Worm (Caenorhabditis elegans) whole organism, L2 larva: ENCODE measurements around the gene nhr-226.
"Not testable (repeated sequence)": the region's sequence is repeated elsewhere in the genome, so short reads cannot be mapped to it uniquely, and the experiment has no call there.

ENCODE experiments used
- C34F6.9 ChIP-seq: fragments of 150-350 bp; optimal IDR thresholded peaks from 2 replicates; lab custom pipeline; 2014; ENCODE audit warnings: missing biosample characterization, missing genetic modification characterization
- F13H6.1 ChIP-seq: sonication (generic microtip); optimal IDR thresholded peaks from 2 replicates; lab custom pipeline; 2016; ENCODE audit warnings: missing genetic modification characterization, missing compliant biosample characterization
- Y55F3AM.14 ChIP-seq: fragments of 200-800 bp; sonication (Bioruptor generic); optimal IDR thresholded peaks from 2 replicates; lab custom pipeline; 2018; ENCODE audit warnings: mild to moderate bottlenecking, missing genetic modification characterization, missing compliant biosample characterization
- ZK546.5 ChIP-seq: sonication (generic microtip); optimal IDR thresholded peaks from 2 replicates; lab custom pipeline; 2017; ENCODE audit warnings: missing biosample characterization, missing genetic modification characterization
- aly-2 ChIP-seq: fragments of 150-350 bp; optimal IDR thresholded peaks from 2 replicates; lab custom pipeline; 2014; ENCODE audit warnings: missing biosample characterization, missing genetic modification characterization
- ama-1 ChIP-seq: fragments of 150-350 bp; optimal IDR thresholded peaks from 2 replicates; lab custom pipeline; 2018; ENCODE audit warnings: inconsistent platforms
- ceh-16 ChIP-seq: fragments of 150-350 bp; optimal IDR thresholded peaks from 2 replicates; lab custom pipeline; 2014; ENCODE audit warnings: missing biosample characterization, missing genetic modification characterization
- ceh-82 ChIP-seq: fragments of 150-350 bp; optimal IDR thresholded peaks from 2 replicates; lab custom pipeline; 2014; ENCODE audit warnings: missing biosample characterization, missing genetic modification characterization
- crh-2 ChIP-seq: sonication (generic microtip); optimal IDR thresholded peaks from 2 replicates; lab custom pipeline; 2017; ENCODE audit warnings: missing biosample characterization, missing genetic modification characterization
- dmd-4 ChIP-seq: sonication (generic microtip); optimal IDR thresholded peaks from 2 replicates; lab custom pipeline; 2017; ENCODE audit warnings: missing biosample characterization, missing genetic modification characterization
- egl-27 ChIP-seq: sonication (generic microtip); optimal IDR thresholded peaks from 3 replicates; lab custom pipeline; 2017; ENCODE audit warnings: missing biosample characterization, missing genetic modification reagents, missing genetic modification characterization
- elt-3 ChIP-seq: sonication (generic microtip); optimal IDR thresholded peaks from 2 replicates; lab custom pipeline; 2017; ENCODE audit warnings: missing biosample characterization, missing genetic modification characterization
- fos-1 ChIP-seq: fragments of 150-350 bp; optimal IDR thresholded peaks from 2 replicates; lab custom pipeline; 2014; ENCODE audit warnings: missing biosample characterization, missing genetic modification characterization
- gmeb-1 ChIP-seq: fragments of 150-350 bp; optimal IDR thresholded peaks from 2 replicates; lab custom pipeline; 2014; ENCODE audit warnings: missing biosample characterization, missing genetic modification characterization
- lin-11 ChIP-seq: fragments of 150-350 bp; sonication (generic microtip); optimal IDR thresholded peaks from 2 replicates; lab custom pipeline; 2014; ENCODE audit warnings: missing biosample characterization, missing genetic modification characterization, inconsistent platforms, mixed read lengths
- lin-13 ChIP-seq: fragments of 150-350 bp; optimal IDR thresholded peaks from 2 replicates; lab custom pipeline; 2014; ENCODE audit warnings: missing biosample characterization, missing genetic modification reagents, missing genetic modification characterization
- lsy-2 ChIP-seq, 2 experiments: fragments of 150-350 bp in 1 of 2; sonication (generic microtip) in 1 of 2; optimal IDR thresholded peaks; 2 replicates each; lab custom pipeline; 2014 to 2017; ENCODE audit warnings: missing biosample characterization in 2 of 2, missing genetic modification characterization in 2 of 2
- mab-5 ChIP-seq: fragments of 150-350 bp; optimal IDR thresholded peaks from 2 replicates; lab custom pipeline; 2014; ENCODE audit warnings: missing biosample characterization, missing genetic modification characterization
- mbf-1 ChIP-seq: sonication (generic microtip); optimal IDR thresholded peaks from 2 replicates; lab custom pipeline; 2017; ENCODE audit warnings: missing biosample characterization, missing genetic modification characterization
- nhr-10 ChIP-seq: sonication (generic microtip); optimal IDR thresholded peaks from 2 replicates; lab custom pipeline; 2017; ENCODE audit warnings: missing biosample characterization, missing genetic modification characterization
- nhr-11 ChIP-seq: fragments of 150-350 bp; optimal IDR thresholded peaks from 2 replicates; lab custom pipeline; 2014; ENCODE audit warnings: missing biosample characterization, missing genetic modification characterization
- nhr-12 ChIP-seq: fragments of 150-350 bp; optimal IDR thresholded peaks from 2 replicates; lab custom pipeline; 2014; ENCODE audit warnings: missing biosample characterization, missing genetic modification characterization
- nhr-129 ChIP-seq: fragments of 150-350 bp; optimal IDR thresholded peaks from 2 replicates; lab custom pipeline; 2014; ENCODE audit warnings: missing biosample characterization, missing genetic modification characterization
- nhr-23 ChIP-seq: fragments of 150-350 bp; optimal IDR thresholded peaks from 2 replicates; lab custom pipeline; 2014; ENCODE audit warnings: missing biosample characterization, missing genetic modification reagents, missing genetic modification characterization
- nhr-237 ChIP-seq: fragments of 150-350 bp; optimal IDR thresholded peaks from 2 replicates; lab custom pipeline; 2014; ENCODE audit warnings: missing biosample characterization, missing genetic modification characterization
- nhr-6 ChIP-seq: fragments of 150-350 bp; optimal IDR thresholded peaks from 2 replicates; lab custom pipeline; 2014; ENCODE audit warnings: missing biosample characterization, missing genetic modification characterization
- nhr-77 ChIP-seq: fragments of 150-350 bp; optimal IDR thresholded peaks from 2 replicates; lab custom pipeline; 2014; ENCODE audit warnings: missing biosample characterization, missing genetic modification characterization
- sem-4 ChIP-seq: fragments of 150-350 bp; optimal IDR thresholded peaks from 2 replicates; lab custom pipeline; 2014; ENCODE audit warnings: missing biosample characterization, missing genetic modification reagents, missing genetic modification characterization
- skn-1 ChIP-seq: sonication (generic microtip); optimal IDR thresholded peaks from 2 replicates; lab custom pipeline; 2017; ENCODE audit warnings: missing biosample characterization, missing genetic modification characterization
- sma-9 ChIP-seq, 2 experiments: fragments of 150-350 bp in 1 of 2; sonication (generic microtip) in 1 of 2; optimal IDR thresholded peaks; 2 replicates each; lab custom pipeline; 2014 to 2016; ENCODE audit warnings: missing genetic modification characterization in 2 of 2, mild to moderate bottlenecking in 1 of 2, missing biosample characterization in 1 of 2, missing compliant biosample characterization in 1 of 2, missing genetic modification reagents in 1 of 2, moderate library complexity in 1 of 2
- snpc-4 ChIP-seq: fragments of 150-350 bp; optimal IDR thresholded peaks from 2 replicates; lab custom pipeline; 2014; ENCODE audit warnings: missing biosample characterization, missing genetic modification characterization
- unc-39 ChIP-seq: fragments of 150-350 bp; optimal IDR thresholded peaks from 2 replicates; lab custom pipeline; 2014; ENCODE audit warnings: missing biosample characterization, missing genetic modification characterization
- unc-55 ChIP-seq: fragments of 150-350 bp; sonication (generic microtip); optimal IDR thresholded peaks from 3 replicates; lab custom pipeline; 2014; ENCODE audit warnings: missing biosample characterization, missing genetic modification reagents, missing genetic modification characterization
- ztf-11 ChIP-seq: sonication (generic microtip); optimal IDR thresholded peaks from 2 replicates; lab custom pipeline; 2017; ENCODE audit warnings: missing biosample characterization, missing genetic modification characterization
- ztf-4 ChIP-seq: fragments of 150-350 bp; optimal IDR thresholded peaks from 2 replicates; lab custom pipeline; 2014; ENCODE audit warnings: missing biosample characterization, missing genetic modification characterization

The nhr-226 gene

ce11 chrV:2294577-2294976, at the start of gene nhr-226:
nhr-226 (plus strand) TSS chrV:2294877.
- TF ChIP-seq unc-39 (tag; lab: Kevin White, UChicago) (no peak), fos-1 (tag; lab: Kevin White, UChicago) (peak; percentile 46)

ce11 chrV:2249310-2249709, 45.4 kb upstream of the nhr-226 start, which contains the start of gene cyp-33C6:
cyp-33C6 (minus strand) TSS chrV:2249410.
- TF ChIP-seq ama-1 (lab: Kevin White, UChicago) (no peak), gmeb-1 (tag; lab: Kevin White, UChicago) (no peak), ceh-82 (no peak), nhr-11 (tag; lab: Kevin White, UChicago) (no peak), elt-3 (tag; lab: Kevin White, UChicago) (no peak), nhr-10 (no peak), F13H6.1 (tag; lab: Kevin White, UChicago) (no peak), sem-4 (no peak), ztf-4 (tag; lab: Kevin White, UChicago) (no peak), mab-5 (tag; lab: Kevin White, UChicago) (no peak), lin-11 (tag; lab: Kevin White, UChicago) (no peak), aly-2 (tag; lab: Kevin White, UChicago) (no peak), skn-1 (no peak), dmd-4 (tag; lab: Kevin White, UChicago) (no peak), crh-2 (tag; lab: Kevin White, UChicago) (no peak), nhr-6 (tag; lab: Kevin White, UChicago) (no peak), ztf-11 (tag; lab: Kevin White, UChicago) (no peak), nhr-77 (tag; lab: Kevin White, UChicago) (no peak), snpc-4 (no peak)

ce11 chrV:2250126-2250590, 44.5 kb upstream of the nhr-226 start, which contains the start of gene cyp-33C7:
cyp-33C7 (plus strand) TSS chrV:2250540.
- TF ChIP-seq ceh-16 (tag; lab: Kevin White, UChicago) (no peak), sma-9 (GFP tag; optimal IDR thresholded peaks at IDR 0.05; lab: Kevin White, UChicago) (peak; percentile 64), sma-9 (tag; optimal IDR thresholded peaks at IDR 0.05; lab: Kevin White, UChicago) (no peak), C34F6.9 (tag; lab: Kevin White, UChicago) (peak; percentile 17), crh-2 (tag; lab: Kevin White, UChicago) (peak; percentile 46), fos-1 (tag; lab: Kevin White, UChicago) (peak; percentile 81), gmeb-1 (tag; lab: Kevin White, UChicago) (peak; percentile 35), skn-1 (peak; percentile 10), Y55F3AM.14 (no peak), nhr-129 (tag; lab: Kevin White, UChicago) (peak; percentile 59)

DNA sequence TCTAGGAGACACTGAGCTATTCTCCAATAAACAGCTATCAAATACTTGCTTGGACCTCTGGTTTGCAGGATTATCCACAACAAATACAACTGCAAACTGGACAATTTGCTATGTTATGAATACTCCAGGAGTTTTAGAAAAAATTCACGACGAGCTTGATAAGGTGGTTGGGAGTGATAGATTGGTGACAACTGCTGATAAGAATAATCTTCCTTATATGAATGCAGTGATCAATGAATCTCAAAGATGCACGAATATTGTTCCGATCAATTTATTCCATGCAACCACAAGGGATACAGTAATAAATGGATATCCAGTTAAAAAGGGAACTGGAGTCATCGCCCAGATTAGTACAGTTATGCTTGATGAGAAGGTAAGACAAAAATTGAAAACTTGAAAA, 42.9 kb upstream of the nhr-226 start:
- TF ChIP-seq ztf-4 (tag; lab: Kevin White, UChicago), result no peak
- TF ChIP-seq fos-1 (tag; lab: Kevin White, UChicago), result peak; percentile 11

- no peak for TF ChIP-seq nhr-23
- TF ChIP-seq mbf-1 (tag; lab: Kevin White, UChicago), result no peak
- no peak for TF ChIP-seq nhr-77 (tag; lab: Kevin White, UChicago)
- no peak for TF ChIP-seq lin-11 (tag; lab: Kevin White, UChicago)
- TF ChIP-seq mab-5 (tag; lab: Kevin White, UChicago), result no peak
- no peak for TF ChIP-seq ceh-82
- no peak for TF ChIP-seq nhr-12
Measured at ce11 chrV:2254553-2255124, 40.0 kb upstream of the nhr-226 start, which contains the start of gene str-253. str-253 (minus strand) TSS chrV:2254603.

DNA sequence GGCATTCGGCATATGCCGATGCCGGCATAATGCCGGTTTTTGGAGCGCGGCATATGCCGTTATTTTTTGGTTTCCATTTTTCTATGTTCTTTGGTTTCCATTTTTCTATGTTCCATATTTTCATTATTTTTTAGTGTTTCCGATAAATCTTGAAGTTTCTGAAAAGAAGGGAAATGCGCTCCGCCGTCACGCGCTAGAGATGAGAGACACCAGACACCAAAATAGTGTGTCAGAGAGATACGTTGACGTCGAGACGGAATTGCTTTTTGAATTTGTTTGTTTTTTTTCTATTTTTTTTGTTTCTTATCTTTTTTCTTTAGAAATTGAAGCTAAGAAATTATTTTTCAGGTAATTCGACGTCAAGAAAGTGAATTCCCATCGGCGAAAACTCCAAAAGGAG, 39.5 kb upstream of the nhr-226 start, which contains the start of gene F41B5.1:
F41B5.1 (plus strand) TSS at position 343 of the 400 bp plus-strand sequence.
- not testable (repeated sequence) for TF ChIP-seq sem-4; nhr-237 (tag; lab: Kevin White, UChicago); nhr-12

- TF ChIP-seq nhr-23, result no peak
- TF ChIP-seq lin-13 (GFP tag; lab: Kevin White, UChicago), result no peak
- peak in 1 of 2 experiments; percentile 28 for TF ChIP-seq lsy-2 (tag; optimal IDR thresholded peaks at IDR 0.05; lab: Kevin White, UChicago)
- TF ChIP-seq sma-9 (GFP tag; optimal IDR thresholded peaks at IDR 0.05; lab: Kevin White, UChicago), result peak; percentile 19
- TF ChIP-seq sma-9 (tag; optimal IDR thresholded peaks at IDR 0.05; lab: Kevin White, UChicago), result no peak
- TF ChIP-seq unc-55 (GFP tag; lab: Kevin White, UChicago), result no peak
- TF ChIP-seq crh-2 (tag; lab: Kevin White, UChicago), result peak; percentile 49
- peak; percentile 18 for TF ChIP-seq fos-1 (tag; lab: Kevin White, UChicago)
- no peak for TF ChIP-seq nhr-11 (tag; lab: Kevin White, UChicago)
- TF ChIP-seq skn-1, result peak; percentile 86
- TF ChIP-seq F13H6.1 (tag; lab: Kevin White, UChicago), result peak; percentile 6
- no peak for TF ChIP-seq ZK546.5 (tag; lab: Kevin White, UChicago)
- TF ChIP-seq nhr-129 (tag; lab: Kevin White, UChicago), result peak; percentile 28
- TF ChIP-seq egl-27 (tag; lab: Kevin White, UChicago), result no peak
- peak; percentile 27 for TF ChIP-seq C34F6.9 (tag; lab: Kevin White, UChicago)
Measured at ce11 chrV:2259750-2260149, 34.9 kb upstream of the nhr-226 start, which contains the start of gene nhr-182. nhr-182 (minus strand) TSS chrV:2259927.
